Fruit fly (Drosophila melanogaster) whole organism: ENCODE data around the gene CG15035.

Experiments used
- Dll ChIP-seq: fragments of >200 bp; optimal IDR thresholded peaks from 2 replicates; lab custom pipeline; 2017
- psq ChIP-seq: fragments of >200 bp; optimal IDR thresholded peaks from 2 replicates; lab custom pipeline; 2017

DNA sequence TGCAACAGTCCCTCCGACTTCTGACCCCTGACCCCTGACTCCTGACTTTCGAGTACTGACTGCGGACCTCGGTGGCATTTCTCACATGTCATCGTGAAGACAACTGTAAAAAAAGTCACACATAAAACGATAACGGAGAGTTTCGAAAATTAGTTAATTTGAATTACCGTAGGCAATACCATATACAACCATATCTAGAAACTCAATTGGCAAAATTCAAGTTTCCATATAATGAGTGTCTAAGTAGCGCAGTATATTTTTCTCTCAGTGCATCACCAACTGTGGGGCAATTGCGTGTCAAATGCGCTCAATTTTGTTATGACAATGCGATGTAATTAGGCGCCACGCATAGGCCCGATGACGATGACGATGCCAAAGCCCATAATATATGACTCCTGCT is 12.1 kb upstream of the CG15035 start:
- TF ChIP-seq Dll (lab: Kevin White, UChicago) (no peak), psq (lab: Kevin White, UChicago) (no peak)
